Worm (Caenorhabditis elegans): ENCODE data around the gene baf-1.

DNA sequence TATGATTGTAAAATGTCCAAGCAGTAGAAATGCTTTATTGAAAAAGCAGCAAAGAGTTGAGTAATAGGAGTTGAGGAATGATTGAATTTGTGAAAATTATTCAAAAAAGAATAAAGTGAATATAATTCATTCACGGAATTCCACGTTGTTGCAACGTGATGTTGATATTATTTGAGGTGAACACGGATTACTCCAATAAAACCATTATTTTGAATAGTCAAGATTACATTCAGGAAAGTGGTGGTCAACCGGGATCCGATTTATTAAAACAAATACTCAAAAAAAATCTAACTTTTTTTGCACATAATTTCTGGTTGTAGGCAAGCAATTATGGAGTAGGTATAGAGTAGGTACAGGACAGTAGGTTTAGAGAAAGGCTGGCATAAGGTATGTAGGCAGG lies 18.1 kb downstream of the baf-1 start, which contains the start of gene bre-3:
- TF ChIP-seq pqm-1 (tag; optimal IDR thresholded peaks at IDR 0.05): no peak
- TF ChIP-seq aly-2 (tag; optimal IDR thresholded peaks at IDR 0.05): no peak
- no peak for TF ChIP-seq sup-37 (GFP tag; optimal IDR thresholded peaks at IDR 0.05)
- TF ChIP-seq fos-1 (tag; optimal IDR thresholded peaks at IDR 0.05): no peak
- no peak for TF ChIP-seq snpc-4 (tag; optimal IDR thresholded peaks at IDR 0.05)
- no peak for TF ChIP-seq rnt-1 (tag; optimal IDR thresholded peaks at IDR 0.05)
- no peak for TF ChIP-seq lsy-2 (tag; optimal IDR thresholded peaks at IDR 0.05)
- no peak for TF ChIP-seq elt-3 (tag; optimal IDR thresholded peaks at IDR 0.05)
- TF ChIP-seq C16A3.4 (tag; optimal IDR thresholded peaks at IDR 0.05): no peak
- no peak for TF ChIP-seq egl-13 (tag; optimal IDR thresholded peaks at IDR 0.05)
- no peak for TF ChIP-seq hlh-17 (GFP tag; optimal IDR thresholded peaks at IDR 0.05; ENCODE audit: borderline replicate concordance)
- TF ChIP-seq egl-27 (tag; optimal IDR thresholded peaks at IDR 0.05): no peak

Data from whole organism, L1 larva.